Fruit fly (Drosophila melanogaster): Measurements from ENCODE around the gene CG13318.

CG13318 gene

dm6 chr3R:8773135-8773534 is 644 bp upstream of the CG13318 start, which contains the start of gene CG34301:
TSS of gene CG34301 (plus strand) at chr3R:8773435.
- no peak for TF ChIP-seq fd96Ca (GFP tag; IDR thresholded peaks at IDR 0.05)
- TF ChIP-seq CG8301 (tag; optimal IDR thresholded peaks at IDR 0.05): no peak
- no peak for TF ChIP-seq CG4496 (GFP tag; IDR thresholded peaks at IDR 0.05)

DNA sequence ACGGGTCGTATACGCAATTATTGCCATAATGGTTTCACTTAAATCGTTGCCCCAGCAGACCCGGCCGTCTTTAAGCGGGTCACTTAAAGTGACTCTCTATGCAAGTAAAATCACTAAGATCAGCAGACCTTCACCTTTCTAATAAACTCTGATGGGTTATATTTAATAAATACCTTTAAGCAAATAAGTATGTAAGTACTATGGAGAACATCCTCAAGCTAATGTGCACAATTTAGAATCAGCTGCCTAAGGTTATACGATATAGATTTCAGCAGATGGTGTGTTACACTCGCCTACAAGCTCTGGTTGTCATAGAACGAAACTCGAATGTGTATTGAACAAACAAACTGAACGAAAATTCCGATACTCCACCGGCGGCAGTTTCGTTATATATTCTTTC is 3.4 kb downstream of the CG13318 start, which contains the start of gene CG8236:
TSS of gene CG8236 (plus strand) at position 301 of the 400 bp plus-strand sequence.
- TF ChIP-seq rn (GFP tag; IDR thresholded peaks at IDR 0.05) (no peak), CG34367 (tag; optimal IDR thresholded peaks at IDR 0.05) (no peak), EcR (GFP tag; optimal IDR thresholded peaks at IDR 0.05) (no peak), CG12605 (GFP tag; IDR thresholded peaks at IDR 0.05) (no peak), Pif1B (GFP tag; optimal IDR thresholded peaks at IDR 0.05) (no peak), CG10348 (GFP tag; IDR thresholded peaks at IDR 0.05) (no peak), CG4496 (GFP tag; IDR thresholded peaks at IDR 0.05) (no peak), CG9948 (tag; optimal IDR thresholded peaks at IDR 0.05) (no peak), CG17806 (tag; optimal IDR thresholded peaks at IDR 0.05) (no peak), D1 (tag; optimal IDR thresholded peaks at IDR 0.05) (no peak), Snoo (tag; optimal IDR thresholded peaks at IDR 0.05) (no peak), CG14655 (GFP tag; optimal IDR thresholded peaks at IDR 0.05) (no peak), CG32121 (GFP tag; IDR thresholded peaks at IDR 0.05) (no peak), CG8301 (tag; optimal IDR thresholded peaks at IDR 0.05) (no peak), gl (tag; optimal IDR thresholded peaks at IDR 0.05) (no peak), CG13204 (GFP tag; optimal IDR thresholded peaks at IDR 0.05) (no peak), fd96Ca (GFP tag; IDR thresholded peaks at IDR 0.05) (no peak), Ets98B (GFP tag; IDR thresholded peaks at IDR 0.05) (no peak)

- TF ChIP-seq EcR (GFP tag; optimal IDR thresholded peaks at IDR 0.05): no peak
- TF ChIP-seq CG32121 (GFP tag; IDR thresholded peaks at IDR 0.05): no peak
- TF ChIP-seq Ets98B (GFP tag; IDR thresholded peaks at IDR 0.05): no peak
- no peak for TF ChIP-seq CG17806 (tag; optimal IDR thresholded peaks at IDR 0.05)
- no peak for TF ChIP-seq CG12605 (GFP tag; IDR thresholded peaks at IDR 0.05)
- no peak for TF ChIP-seq CG14655 (GFP tag; optimal IDR thresholded peaks at IDR 0.05)
- TF ChIP-seq D1 (tag; optimal IDR thresholded peaks at IDR 0.05): no peak
- TF ChIP-seq Pif1B (GFP tag; optimal IDR thresholded peaks at IDR 0.05): no peak
- TF ChIP-seq Pif1A (GFP tag; optimal IDR thresholded peaks at IDR 0.05): no peak
- TF ChIP-seq CG13204 (GFP tag; optimal IDR thresholded peaks at IDR 0.05): no peak
- TF ChIP-seq CG9948 (tag; optimal IDR thresholded peaks at IDR 0.05): no peak
- no peak for TF ChIP-seq rn (GFP tag; IDR thresholded peaks at IDR 0.05)
- TF ChIP-seq CG8159 (tag; optimal IDR thresholded peaks at IDR 0.05): no peak
Measured at dm6 chr3R:8767998-8768397, 4.5 kb downstream of the CG13318 start, which contains the start of the genes CG34135 and CG11768. TSS of gene CG34135 (minus strand) at chr3R:8768191. TSS of gene CG11768 (minus strand) at chr3R:8768200.

- TF ChIP-seq EcR (GFP tag; optimal IDR thresholded peaks at IDR 0.05) (no peak), CG8301 (tag; optimal IDR thresholded peaks at IDR 0.05) (no peak), CG34367 (tag; optimal IDR thresholded peaks at IDR 0.05) (no peak), gl (tag; optimal IDR thresholded peaks at IDR 0.05) (no peak), Pif1B (GFP tag; optimal IDR thresholded peaks at IDR 0.05) (no peak), CG12605 (GFP tag; IDR thresholded peaks at IDR 0.05) (no peak), CG14655 (GFP tag; optimal IDR thresholded peaks at IDR 0.05) (no peak)
Measured at dm6 chr3R:8748776-8749126, 23.7 kb downstream of the CG13318 start.

DNA sequence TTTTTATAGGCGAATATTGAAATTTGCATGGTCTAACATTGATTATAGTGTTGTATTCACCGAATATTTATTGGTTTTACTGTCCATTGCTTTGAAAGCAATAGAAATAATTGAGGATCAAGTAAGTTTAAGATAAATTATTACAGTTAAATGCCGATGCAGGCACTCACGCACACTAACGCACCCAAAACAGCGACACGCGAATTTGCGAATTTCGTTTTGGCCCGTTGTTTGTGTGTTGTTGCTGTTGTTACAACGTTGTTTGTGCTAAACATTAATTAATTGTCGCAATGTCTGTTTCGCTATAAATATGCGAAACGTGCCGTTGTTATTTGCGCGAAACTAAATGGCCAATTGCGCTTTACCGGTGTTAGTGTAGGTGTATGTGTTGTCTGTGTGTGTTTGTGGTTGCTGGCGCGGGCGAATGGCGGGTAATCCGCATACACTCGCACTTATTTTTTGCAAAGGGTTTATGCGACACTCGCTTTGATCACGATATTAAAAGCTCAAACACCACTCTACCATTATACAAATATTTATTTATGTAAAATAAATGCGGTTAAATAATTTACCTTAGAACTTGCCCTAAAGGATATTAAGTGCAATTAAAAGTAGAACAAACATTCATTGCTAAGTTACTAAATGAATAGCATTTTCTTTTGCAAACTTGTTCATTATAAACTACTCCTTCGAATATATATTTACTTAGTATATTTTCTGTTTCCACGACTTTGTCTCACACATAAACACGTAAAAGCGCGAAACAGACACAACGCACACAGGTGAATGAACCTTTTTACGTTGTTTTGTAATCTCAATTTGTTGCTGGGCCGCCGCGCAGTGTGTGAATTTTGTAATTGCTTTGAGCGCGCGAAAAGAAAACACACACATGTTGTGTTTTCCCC is 24.4 kb downstream of the CG13318 start:
- TF ChIP-seq CG32121 (GFP tag; IDR thresholded peaks at IDR 0.05) (peak; percentile 83), gl (tag; optimal IDR thresholded peaks at IDR 0.05) (peak; percentile 1), CG4496 (GFP tag; IDR thresholded peaks at IDR 0.05) (peak; percentile 75; the same call in 2 of the 3 replicates), D1 (tag; optimal IDR thresholded peaks at IDR 0.05) (peak; percentile 32), CG14655 (GFP tag; optimal IDR thresholded peaks at IDR 0.05) (peak; percentile 77), CG13204 (GFP tag; optimal IDR thresholded peaks at IDR 0.05) (peak; percentile 40), CG12605 (GFP tag; IDR thresholded peaks at IDR 0.05) (peak; percentile 42; the same call in 1 of the 2 replicates), CG15710 (tag; optimal IDR thresholded peaks at IDR 0.05) (peak; percentile 77), Ets98B (GFP tag; IDR thresholded peaks at IDR 0.05) (peak; percentile 68), CG9948 (tag; optimal IDR thresholded peaks at IDR 0.05) (no peak), rn (GFP tag; IDR thresholded peaks at IDR 0.05) (peak; percentile 40), CG17806 (tag; optimal IDR thresholded peaks at IDR 0.05) (peak; percentile 64), Pif1A (GFP tag; optimal IDR thresholded peaks at IDR 0.05) (peak; percentile 96), fd96Ca (GFP tag; IDR thresholded peaks at IDR 0.05) (peak; percentile 58; the same call in 2 of the 3 replicates), CG10348 (GFP tag; IDR thresholded peaks at IDR 0.05) (0 out of 2 replicates have a peak, but pooled peaks have one; percentile 40), EcR (GFP tag; optimal IDR thresholded peaks at IDR 0.05) (peak; percentile 94), CG34367 (tag; optimal IDR thresholded peaks at IDR 0.05) (peak; percentile 71), Pif1B (GFP tag; optimal IDR thresholded peaks at IDR 0.05) (peak; percentile 94), CG8301 (tag; optimal IDR thresholded peaks at IDR 0.05) (peak; percentile 72), CG8159 (tag; optimal IDR thresholded peaks at IDR 0.05) (peak; percentile 79), Snoo (tag; optimal IDR thresholded peaks at IDR 0.05) (peak; percentile 83)

All from whole organism, pupa.